Fruit fly (Drosophila melanogaster) whole organism, adult: ENCODE results near the gene CG15456.
"Not testable (repeated sequence)": the region's sequence is repeated elsewhere in the genome, so short reads cannot be mapped to it uniquely, and the experiment has no call there.

ENCODE experiments used
- CG11617 ChIP-seq: fragments of 200-800 bp; sonication (Bioruptor generic); optimal IDR thresholded peaks from 2 replicates; lab custom pipeline; 2017; ENCODE audit warnings: mild to moderate bottlenecking, missing biosample characterization, missing genetic modification reagents, missing genetic modification characterization
- CG12768 ChIP-seq: fragments of 200-800 bp; sonication (Bioruptor generic); optimal IDR thresholded peaks from 2 replicates; lab custom pipeline; 2017; ENCODE audit warnings: missing biosample characterization, missing genetic modification characterization, mild to moderate bottlenecking, moderate library complexity, missing genetic modification reagents
- CG14711 ChIP-seq: fragments of 200-800 bp; sonication (Bioruptor generic); optimal IDR thresholded peaks from 2 replicates; lab custom pipeline; 2018; ENCODE audit warnings: missing biosample characterization, mild to moderate bottlenecking, missing genetic modification characterization, moderate library complexity
- CG1620 ChIP-seq: fragments of 200-800 bp; sonication (Bioruptor generic); optimal IDR thresholded peaks from 2 replicates; lab custom pipeline; 2016; ENCODE audit warnings: missing biosample characterization, missing genetic modification characterization
- CG33017 ChIP-seq: fragments of 200-800 bp; sonication (Bioruptor generic); optimal IDR thresholded peaks from 2 replicates; lab custom pipeline; 2018; ENCODE audit warnings: missing biosample characterization, mild to moderate bottlenecking, missing genetic modification characterization, moderate library complexity
- CG5204 ChIP-seq: fragments of 200-800 bp; sonication (Bioruptor generic); optimal IDR thresholded peaks from 2 replicates; lab custom pipeline; 2016; ENCODE audit warnings: missing biosample characterization, missing genetic modification characterization
- CG7045 ChIP-seq: fragments of 200-800 bp; sonication (Bioruptor generic); optimal IDR thresholded peaks from 2 replicates; lab custom pipeline; 2017; ENCODE audit warnings: missing biosample characterization, mild to moderate bottlenecking, missing genetic modification characterization
- CG7101 ChIP-seq: fragments of 200-800 bp; sonication (Bioruptor generic); optimal IDR thresholded peaks from 2 replicates; lab custom pipeline; 2018; ENCODE audit warnings: missing biosample characterization, mild to moderate bottlenecking, missing genetic modification characterization, moderate library complexity
- Clk ChIP-seq: fragments of 200-800 bp; sonication (Bioruptor generic); optimal IDR thresholded peaks from 2 replicates; lab custom pipeline; 2017; ENCODE audit warnings: missing biosample characterization, missing genetic modification characterization
- Crg-1 ChIP-seq: fragments of 200-800 bp; sonication (Bioruptor generic); optimal IDR thresholded peaks from 2 replicates; lab custom pipeline; 2016; ENCODE audit warnings: missing biosample characterization, missing genetic modification characterization
- Hr96 ChIP-seq: fragments of 200-800 bp; sonication (Bioruptor generic); optimal IDR thresholded peaks from 2 replicates; lab custom pipeline; 2016; ENCODE audit warnings: missing biosample characterization, missing genetic modification characterization
- Mnt ChIP-seq: fragments of 200-800 bp; sonication (Bioruptor generic); optimal IDR thresholded peaks from 2 replicates; lab custom pipeline; 2016; ENCODE audit warnings: missing biosample characterization, mild to moderate bottlenecking, missing genetic modification characterization
- bab1 ChIP-seq: fragments of 200-800 bp; sonication (Bioruptor generic); optimal IDR thresholded peaks from 3 replicates; lab custom pipeline; 2019; ENCODE audit warnings: missing biosample characterization, mild to moderate bottlenecking, missing genetic modification characterization, moderate library complexity
- cic ChIP-seq: fragments of 200-800 bp; sonication (Bioruptor generic); optimal IDR thresholded peaks from 2 replicates; lab custom pipeline; 2017; ENCODE audit warnings: missing biosample characterization, mild to moderate bottlenecking, missing genetic modification characterization, moderate library complexity
- cnc ChIP-seq, 2 experiments: fragments of >200 bp; optimal IDR thresholded peaks; 2 replicates each; lab custom pipeline; 2017
- kay ChIP-seq: fragments of 200-800 bp; sonication (Bioruptor generic); peaks from one replicate; lab custom pipeline; 2016; ENCODE audit warnings: missing biosample characterization, missing genetic modification characterization, borderline replicate concordance
- ovo ChIP-seq: fragments of 200-800 bp; sonication (Bioruptor generic); optimal IDR thresholded peaks from 2 replicates; lab custom pipeline; 2016; ENCODE audit warnings: missing biosample characterization, missing genetic modification characterization
- pad ChIP-seq: fragments of 200-800 bp; sonication (Bioruptor generic); optimal IDR thresholded peaks from 3 replicates; lab custom pipeline; 2017; ENCODE audit warnings: missing biosample characterization, missing genetic modification characterization, mild to moderate bottlenecking, moderate library complexity, missing genetic modification reagents
- tj ChIP-seq: fragments of 200-800 bp; sonication (Bioruptor generic); optimal IDR thresholded peaks from 3 replicates; lab custom pipeline; 2017; ENCODE audit warnings: missing biosample characterization, mild to moderate bottlenecking, missing genetic modification characterization, moderate library complexity
- toe ChIP-seq: fragments of 200-800 bp; sonication (Bioruptor generic); optimal IDR thresholded peaks from 2 replicates; lab custom pipeline; 2016; ENCODE audit warnings: missing biosample characterization, missing genetic modification characterization

Gene CG15456

DNA sequence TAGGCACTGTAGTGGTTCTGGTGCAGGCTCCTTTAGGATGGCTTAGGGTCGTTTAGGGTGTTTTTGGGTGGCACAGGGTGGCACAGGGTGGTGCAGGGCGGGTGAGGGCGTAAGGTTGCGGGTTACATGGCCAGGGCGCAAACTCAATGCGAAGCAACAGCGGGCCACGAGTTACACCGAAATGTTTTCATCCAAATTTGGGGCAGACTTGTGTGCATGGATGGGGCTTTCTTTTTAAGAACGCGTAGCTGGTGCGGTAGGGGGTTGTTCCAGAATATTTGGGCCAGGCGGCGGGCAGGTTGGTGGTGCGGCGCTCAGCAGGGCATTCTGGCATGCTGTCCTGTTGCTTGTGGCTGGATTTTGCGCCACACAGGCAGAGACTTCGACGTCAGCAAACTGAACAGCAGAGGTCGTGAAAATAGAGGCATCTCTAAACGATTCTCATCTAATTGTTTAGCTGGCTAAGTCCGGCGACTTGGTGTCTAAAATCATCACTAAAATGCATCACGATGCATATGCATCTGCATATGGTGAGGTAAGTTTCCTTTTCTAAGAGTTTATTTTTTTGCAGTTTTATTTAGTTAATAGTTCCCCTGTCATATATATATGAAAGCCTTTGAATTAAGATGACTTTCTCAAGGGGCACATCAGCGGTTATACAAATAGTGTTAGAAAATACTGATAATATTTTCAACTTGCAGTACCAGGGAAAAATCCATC lies 21.2 kb upstream of the CG15456 start:
- TF ChIP-seq CG33017 (tag; lab: Kevin White, UChicago) (no peak), tj (no peak), toe (no peak), Hr96 (no peak), CG12768 (GFP tag; lab: Kevin White, UChicago) (no peak), kay (no peak), ovo (no peak), pad (GFP tag; lab: Kevin White, UChicago) (no peak), Mnt (GFP tag; lab: Kevin White, UChicago) (no peak)

DNA sequence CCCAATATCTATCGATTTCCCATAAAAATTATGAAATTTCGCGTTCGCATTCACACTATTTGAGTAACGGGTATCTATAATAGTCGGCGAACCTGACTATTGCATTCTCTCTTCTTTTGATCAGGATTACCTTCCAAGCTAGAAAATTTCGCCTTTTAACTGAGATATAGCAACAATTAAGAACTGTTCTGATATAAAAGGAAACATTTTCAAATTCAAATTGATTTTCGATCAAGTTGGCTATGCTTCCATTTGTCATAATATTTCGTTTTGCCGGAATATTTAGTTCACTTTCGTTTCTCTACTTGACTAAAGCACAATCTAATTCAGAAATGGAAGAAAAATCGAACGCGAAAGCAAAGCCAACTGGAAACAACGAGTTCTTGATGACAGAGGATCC lies 19.2 kb upstream of the CG15456 start, which contains the start of gene CG42578:
Gene CG42578, plus strand, starts transcription at position 301 of the 400 bp plus-strand sequence.
- not testable (repeated sequence) for TF ChIP-seq kay; CG1620 (GFP tag; lab: Kevin White, UChicago); ovo

DNA sequence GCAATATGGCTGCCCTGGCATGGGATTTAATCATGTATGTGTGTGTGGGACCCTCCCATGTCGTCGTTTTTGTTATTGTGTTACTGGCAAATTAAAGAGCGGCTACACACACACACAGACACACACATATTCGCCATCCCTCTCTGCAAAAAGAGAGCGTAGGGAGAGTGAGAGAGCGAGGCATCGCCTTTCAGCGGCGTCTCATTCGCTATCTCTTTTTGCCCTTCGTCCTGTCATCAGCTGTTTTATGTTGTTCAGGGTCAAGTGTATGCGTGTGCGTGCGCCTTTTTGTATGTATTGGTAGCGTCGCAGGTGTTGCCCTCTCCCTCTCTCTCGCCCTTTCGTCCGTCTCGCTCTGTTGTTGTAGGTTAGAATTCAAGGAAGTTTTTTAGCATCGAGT lies 10.0 kb upstream of the CG15456 start:
- TF ChIP-seq cic (GFP tag; lab: Kevin White, UChicago) (no peak), kay (no peak), toe (no peak), CG7045 (GFP tag; lab: Kevin White, UChicago) (no peak), CG12768 (GFP tag; lab: Kevin White, UChicago) (no peak), ovo (no peak), tj (no peak), cnc (optimal IDR thresholded peaks at IDR 0.05; lab: Kevin White, UChicago) (no peak), CG11617 (no peak), pad (GFP tag; lab: Kevin White, UChicago) (no peak), CG1620 (GFP tag; lab: Kevin White, UChicago) (no peak), CG5204 (GFP tag; lab: Kevin White, UChicago) (no peak), CG14711 (tag; lab: Kevin White, UChicago) (no peak), Mnt (GFP tag; lab: Kevin White, UChicago) (no peak), Hr96 (no peak), Clk (GFP tag; lab: Kevin White, UChicago) (no peak), bab1 (no peak), CG33017 (tag; lab: Kevin White, UChicago) (no peak), Crg-1 (GFP tag; lab: Kevin White, UChicago) (no peak), CG7101 (tag; lab: Kevin White, UChicago) (no peak)

DNA sequence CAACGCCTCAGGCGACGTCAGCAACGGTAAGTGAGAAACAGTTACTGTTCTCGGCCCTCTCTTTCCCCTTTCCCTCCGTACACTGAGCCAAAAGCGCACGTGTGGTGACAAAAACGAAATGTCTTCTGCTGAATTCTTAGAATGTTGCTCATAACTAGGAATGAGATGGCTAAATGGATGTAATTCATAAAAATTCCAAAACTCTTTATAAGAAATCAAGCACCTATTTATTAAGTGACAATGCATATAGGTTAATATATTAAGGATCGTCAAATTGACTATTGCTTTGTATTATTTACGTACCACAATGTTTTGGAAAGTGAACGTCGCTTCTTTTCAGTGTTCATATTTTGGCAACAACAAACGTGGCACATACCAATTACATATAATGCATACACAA lies 7.7 kb upstream of the CG15456 start:
- no peak for TF ChIP-seq toe
- TF ChIP-seq Mnt (GFP tag; lab: Kevin White, UChicago) = no peak
- no peak for TF ChIP-seq Clk (GFP tag; lab: Kevin White, UChicago)
- TF ChIP-seq CG5204 (GFP tag; lab: Kevin White, UChicago) = peak; percentile 43
- TF ChIP-seq Hr96 = peak; percentile 8
- TF ChIP-seq CG7101 (tag; lab: Kevin White, UChicago) = peak; percentile 6

DNA sequence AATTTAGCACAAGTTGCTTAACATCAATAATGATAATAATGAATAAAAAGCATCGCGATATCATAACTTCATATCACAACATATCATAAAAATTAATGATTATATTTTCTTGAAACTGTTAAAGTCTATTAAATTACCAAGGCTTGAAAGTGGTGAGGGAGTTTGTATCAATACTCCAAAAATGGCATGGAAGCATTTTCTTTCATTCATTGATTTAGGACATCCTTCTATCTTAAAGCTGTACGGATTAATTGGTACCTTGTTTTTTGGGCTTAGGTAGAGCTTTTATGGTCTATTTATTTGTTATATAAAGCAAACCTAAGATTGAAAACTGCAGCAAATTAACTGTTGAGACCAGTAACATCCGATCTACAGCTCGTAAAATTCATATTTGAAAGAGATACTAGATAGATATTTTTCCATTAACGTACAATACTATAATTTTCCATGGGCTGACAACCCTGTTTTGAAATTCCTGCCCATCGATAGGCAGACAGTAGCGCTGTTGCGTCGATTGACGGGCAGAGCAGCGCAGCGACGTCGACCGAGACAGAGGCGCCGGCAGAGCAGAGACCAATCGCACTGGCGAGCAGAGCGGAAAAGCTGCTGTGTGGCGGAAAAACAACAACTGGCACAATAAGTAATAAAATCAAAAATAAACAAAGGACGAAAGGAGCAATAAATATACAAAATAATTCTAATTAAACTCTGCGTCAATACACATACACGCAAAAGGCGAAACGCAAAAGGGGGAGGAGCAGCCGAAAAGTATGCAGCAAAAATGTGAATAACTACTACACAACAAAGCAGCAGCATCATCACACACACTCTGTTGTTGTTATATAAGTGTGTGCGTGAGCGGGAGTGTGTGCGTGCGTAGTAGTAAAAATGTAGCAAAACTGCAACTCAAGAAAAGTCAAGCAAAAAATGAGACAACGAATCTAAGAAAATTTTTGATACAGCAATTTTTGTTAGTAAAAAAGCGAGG lies 6.8 kb upstream of the CG15456 start, which contains the start of gene CG1695:
Gene CG1695, plus strand, starts transcription at position 606 of the 988 bp plus-strand sequence.
- TF ChIP-seq toe (peak; percentile 29), CG5204 (GFP tag; lab: Kevin White, UChicago) (peak; percentile 40), CG7045 (GFP tag; lab: Kevin White, UChicago) (peak; percentile 5), CG14711 (tag; lab: Kevin White, UChicago) (peak; percentile 64), cnc (optimal IDR thresholded peaks at IDR 0.05; lab: Kevin White, UChicago) (no peak)

DNA sequence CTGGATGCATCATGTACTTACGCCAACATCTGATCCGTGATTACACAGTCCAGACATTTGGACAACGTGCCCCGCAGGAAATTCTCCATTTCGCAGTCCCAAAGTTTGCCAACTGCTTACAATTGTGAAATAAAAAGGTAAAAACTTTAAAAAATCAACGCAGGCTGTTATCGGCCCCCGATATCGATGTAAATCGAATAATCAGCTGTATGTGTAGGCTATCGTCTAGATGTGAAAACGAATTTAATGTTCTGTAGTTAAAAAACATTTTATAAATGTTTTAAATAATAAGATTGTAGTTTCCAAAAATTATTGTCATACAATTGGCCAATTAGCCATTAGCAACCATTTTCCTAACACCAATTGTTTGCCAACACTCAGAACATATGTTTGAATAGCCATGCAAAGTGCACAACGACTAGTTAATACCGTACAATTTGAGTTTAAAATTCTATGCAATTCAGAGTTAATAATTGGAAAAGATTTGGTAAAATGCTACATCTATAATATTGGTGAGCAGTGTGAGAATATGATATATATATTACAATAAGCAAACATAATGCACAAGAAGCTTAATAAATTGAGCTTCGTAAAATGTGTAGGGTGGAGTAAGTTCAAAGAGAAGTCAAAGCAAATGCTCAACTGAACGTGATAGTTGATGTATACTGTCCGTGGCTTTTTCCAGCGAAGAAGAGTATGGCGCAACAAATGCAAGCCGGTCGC lies 2.8 kb upstream of the CG15456 start, which contains the start of the genes CG11710 and mal:
Gene CG11710, minus strand, starts transcription at position 192 of the 723 bp plus-strand sequence.
Gene mal, plus strand, starts transcription at position 194 of the 723 bp plus-strand sequence.
- peak; percentile 68 for TF ChIP-seq Mnt (GFP tag; lab: Kevin White, UChicago)
- TF ChIP-seq tj = peak; percentile 50
- TF ChIP-seq CG1620 (GFP tag; lab: Kevin White, UChicago) = peak; percentile 83
- TF ChIP-seq ovo = peak; percentile 56
- no peak for TF ChIP-seq cnc (optimal IDR thresholded peaks at IDR 0.05; lab: Kevin White, UChicago)
- TF ChIP-seq bab1 = peak; percentile 90
- TF ChIP-seq CG14711 (tag; lab: Kevin White, UChicago) = peak; percentile 82
- TF ChIP-seq CG7045 (GFP tag; lab: Kevin White, UChicago) = peak; percentile 82
- peak; percentile 79 for TF ChIP-seq CG5204 (GFP tag; lab: Kevin White, UChicago)
- peak; percentile 53 for TF ChIP-seq Clk (GFP tag; lab: Kevin White, UChicago)
- TF ChIP-seq Crg-1 (GFP tag; lab: Kevin White, UChicago) = peak; percentile 24
- TF ChIP-seq toe = peak; percentile 77
- TF ChIP-seq cic (GFP tag; lab: Kevin White, UChicago) = peak; percentile 39
- TF ChIP-seq CG12768 (GFP tag; lab: Kevin White, UChicago) = peak; percentile 82
- TF ChIP-seq pad (GFP tag; lab: Kevin White, UChicago) = peak; percentile 77
- peak; percentile 83 for TF ChIP-seq CG7101 (tag; lab: Kevin White, UChicago)
- no peak for TF ChIP-seq kay
- peak; percentile 53 for TF ChIP-seq CG33017 (tag; lab: Kevin White, UChicago)
- peak; percentile 81 for TF ChIP-seq Hr96
- peak; percentile 82 for TF ChIP-seq CG11617
